Worm (Caenorhabditis elegans) whole organism, mixed stage, embryonic: Measurements from ENCODE around the gene exc-1.
A peak's percentile ranks its signal among the peaks of the same experiment; 100 is the strongest.

Experiments
- M03D4.4 ChIP-seq: sonication (generic microtip); optimal IDR thresholded peaks from 2 replicates; lab custom pipeline; 2017; ENCODE audit warnings: mild to moderate bottlenecking, missing genetic modification characterization, missing compliant biosample characterization
- bed-3 ChIP-seq: fragments of 200-800 bp; sonication (Bioruptor generic); optimal IDR thresholded peaks from 3 replicates; lab custom pipeline; 2018; ENCODE audit warnings: mild to moderate bottlenecking, missing genetic modification characterization, moderate library complexity, missing compliant biosample characterization
- ceh-39 ChIP-seq: fragments of 150-350 bp; optimal IDR thresholded peaks from 2 replicates; lab custom pipeline; 2014; ENCODE audit warnings: missing biosample characterization, missing genetic modification characterization
- ceh-83 ChIP-seq: fragments of 200-800 bp; sonication (Bioruptor generic); optimal IDR thresholded peaks from 2 replicates; lab custom pipeline; 2018; ENCODE audit warnings: mild to moderate bottlenecking, missing genetic modification characterization, missing compliant biosample characterization
- ces-1 ChIP-seq: fragments of 150-350 bp; optimal IDR thresholded peaks from 2 replicates; lab custom pipeline; 2014; ENCODE audit warnings: missing biosample characterization, missing genetic modification reagents, missing genetic modification characterization
- cnd-1 ChIP-seq: fragments of 200-800 bp; sonication (Bioruptor generic); optimal IDR thresholded peaks from 2 replicates; lab custom pipeline; 2018; ENCODE audit warnings: mild to moderate bottlenecking, missing genetic modification characterization, missing compliant biosample characterization
- drap-1 ChIP-seq: fragments of 200-800 bp; sonication (Bioruptor generic); optimal IDR thresholded peaks from 3 replicates; lab custom pipeline; 2018; ENCODE audit warnings: mild to moderate bottlenecking, missing genetic modification characterization, missing compliant biosample characterization
- elt-1 ChIP-seq: sonication (generic microtip); optimal IDR thresholded peaks from 2 replicates; lab custom pipeline; 2017; ENCODE audit warnings: missing genetic modification characterization, mild to moderate bottlenecking, missing compliant biosample characterization, antibody characterized with exemption, moderate library complexity, borderline replicate concordance; ENCODE audit not compliant: insufficient read depth
- elt-3 ChIP-seq: fragments of 150-350 bp; optimal IDR thresholded peaks from 2 replicates; lab custom pipeline; 2014; ENCODE audit warnings: missing biosample characterization, missing genetic modification characterization
- ham-2 ChIP-seq: fragments of 200-800 bp; sonication (Bioruptor generic); optimal IDR thresholded peaks from 2 replicates; lab custom pipeline; 2018; ENCODE audit warnings: mild to moderate bottlenecking, missing genetic modification characterization, missing compliant biosample characterization
- hlh-1 ChIP-seq: fragments of 150-350 bp; optimal IDR thresholded peaks from 2 replicates; lab custom pipeline; 2014; ENCODE audit warnings: missing biosample characterization, missing genetic modification reagents, missing genetic modification characterization
- lin-13 ChIP-seq: fragments of 150-350 bp; optimal IDR thresholded peaks from 2 replicates; lab custom pipeline; 2014; ENCODE audit warnings: missing biosample characterization, missing genetic modification characterization
- lsy-2 ChIP-seq: fragments of 150-350 bp; optimal IDR thresholded peaks from 2 replicates; lab custom pipeline; 2014; ENCODE audit warnings: missing biosample characterization, missing genetic modification characterization
- mab-5 ChIP-seq: fragments of 150-350 bp; optimal IDR thresholded peaks from 2 replicates; lab custom pipeline; 2014; ENCODE audit warnings: missing biosample characterization, missing genetic modification characterization
- mep-1 ChIP-seq: fragments of 150-350 bp; optimal IDR thresholded peaks from 2 replicates; lab custom pipeline; 2017; ENCODE audit warnings: missing biosample characterization, missing genetic modification reagents, missing genetic modification characterization, inconsistent platforms
- mls-2 ChIP-seq: sonication (generic microtip); optimal IDR thresholded peaks from 2 replicates; lab custom pipeline; 2016; ENCODE audit warnings: mild to moderate bottlenecking, missing genetic modification characterization, moderate library complexity, missing compliant biosample characterization
- nhr-12 ChIP-seq: fragments of 150-350 bp; optimal IDR thresholded peaks from 2 replicates; lab custom pipeline; 2014; ENCODE audit warnings: missing biosample characterization, missing genetic modification characterization
- nhr-2 ChIP-seq: fragments of 150-350 bp; optimal IDR thresholded peaks from 2 replicates; lab custom pipeline; 2014; ENCODE audit warnings: missing biosample characterization, missing genetic modification characterization
- nhr-237 ChIP-seq: fragments of 150-350 bp; optimal IDR thresholded peaks from 2 replicates; lab custom pipeline; 2014; ENCODE audit warnings: missing biosample characterization, missing genetic modification characterization
- nhr-28 ChIP-seq: fragments of 150-350 bp; optimal IDR thresholded peaks from 2 replicates; lab custom pipeline; 2014; ENCODE audit warnings: missing biosample characterization, missing genetic modification characterization
- pha-4 ChIP-seq: fragments of 150-350 bp; optimal IDR thresholded peaks from 2 replicates; lab custom pipeline; 2018; ENCODE audit warnings: missing biosample characterization, missing genetic modification reagents, missing genetic modification characterization
- sem-2 ChIP-seq: fragments of 200-800 bp; sonication (Bioruptor generic); optimal IDR thresholded peaks from 2 replicates; lab custom pipeline; 2018; ENCODE audit warnings: mild to moderate bottlenecking, missing genetic modification characterization, missing compliant biosample characterization
- snpc-4 ChIP-seq: fragments of 150-350 bp; optimal IDR thresholded peaks from 2 replicates; lab custom pipeline; 2014; ENCODE audit warnings: missing biosample characterization, missing genetic modification characterization
- sptf-1 ChIP-seq: sonication (generic microtip); optimal IDR thresholded peaks from 2 replicates; lab custom pipeline; 2017; ENCODE audit warnings: mild to moderate bottlenecking, missing genetic modification characterization, moderate library complexity, missing compliant biosample characterization
- tbx-8 ChIP-seq: fragments of 200-800 bp; sonication (Bioruptor generic); optimal IDR thresholded peaks from 2 replicates; lab custom pipeline; 2018; ENCODE audit warnings: mild to moderate bottlenecking, missing genetic modification characterization, moderate library complexity, missing compliant biosample characterization
- unc-120 ChIP-seq: sonication (generic microtip); optimal IDR thresholded peaks from 2 replicates; lab custom pipeline; 2017; ENCODE audit warnings: missing genetic modification characterization, missing compliant biosample characterization; ENCODE audit not compliant: poor library complexity, severe bottlenecking
- zip-8 ChIP-seq: fragments of 150-350 bp; optimal IDR thresholded peaks from 2 replicates; lab custom pipeline; 2014; ENCODE audit warnings: missing biosample characterization, missing genetic modification characterization
- ztf-11 ChIP-seq: fragments of 150-350 bp; optimal IDR thresholded peaks from 2 replicates; lab custom pipeline; 2014; ENCODE audit warnings: missing biosample characterization, missing genetic modification characterization

Gene exc-1

ce11 chrX:15493322-15493721, 16.1 kb upstream of the exc-1 start, which contains the start of gene gob-1:
Gene gob-1, plus strand, starts transcription at chrX:15493602.
- no peak for TF ChIP-seq tbx-8 (GFP tag; lab: Kevin White, UChicago)
- TF ChIP-seq nhr-28 (tag; lab: Kevin White, UChicago), result no peak
- no peak for TF ChIP-seq ces-1 (GFP tag; lab: Kevin White, UChicago)
- TF ChIP-seq lin-13 (tag; lab: Kevin White, UChicago), result no peak
- no peak for TF ChIP-seq elt-1
- no peak for TF ChIP-seq cnd-1
- no peak for TF ChIP-seq elt-3 (tag; lab: Kevin White, UChicago)
- TF ChIP-seq, all 35 proteins: peak for 0

ce11 chrX:15492759-15493158, 15.6 kb upstream of the exc-1 start:
- no peak for TF ChIP-seq hlh-1 (tag; lab: Kevin White, UChicago)
- peak; percentile 19 for TF ChIP-seq ztf-11 (tag; lab: Kevin White, UChicago)
- TF ChIP-seq nhr-237, result peak; percentile 10
- peak; percentile 15 for TF ChIP-seq cnd-1
- peak; percentile 51 for TF ChIP-seq drap-1
- peak; percentile 64 for TF ChIP-seq mls-2
- TF ChIP-seq ham-2 (GFP tag; lab: Kevin White, UChicago), result no peak
- TF ChIP-seq ces-1 (GFP tag; lab: Kevin White, UChicago), result peak; percentile 3
- TF ChIP-seq zip-8 (tag; lab: Kevin White, UChicago), result no peak
- no peak for TF ChIP-seq snpc-4 (tag; lab: Kevin White, UChicago)
- peak; percentile 56 for TF ChIP-seq pha-4
- peak; percentile 81 for TF ChIP-seq lin-13 (tag; lab: Kevin White, UChicago)
- no peak for TF ChIP-seq elt-3 (tag; lab: Kevin White, UChicago)
- TF ChIP-seq lsy-2 (tag; lab: Kevin White, UChicago), result peak; percentile 60
- TF ChIP-seq M03D4.4 (tag; lab: Kevin White, UChicago), result peak; percentile 67
- peak; percentile 70 for TF ChIP-seq sptf-1 (tag; lab: Kevin White, UChicago)
- TF ChIP-seq mep-1 (tag; lab: Kevin White, UChicago), result peak; percentile 71
- TF ChIP-seq, all 35 proteins: peak for 12

DNA sequence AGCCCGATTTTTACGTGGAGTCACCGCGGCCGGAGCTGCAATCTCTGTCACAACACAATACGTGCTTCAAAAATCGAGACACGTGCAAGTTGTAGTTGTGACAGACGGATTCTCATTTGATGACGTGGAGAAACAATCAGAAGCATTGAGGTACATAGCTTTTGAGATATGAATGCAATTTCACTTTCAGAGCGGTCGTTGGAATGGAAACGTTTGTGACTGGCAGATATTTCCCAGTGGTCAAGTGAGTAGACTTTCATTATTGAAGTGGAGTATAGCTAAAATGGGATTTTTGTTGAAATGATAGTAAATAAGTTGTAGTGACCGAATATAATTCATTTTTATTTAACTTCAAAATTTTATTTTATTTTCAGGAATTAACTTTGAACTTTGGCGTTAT, 13.9 kb upstream of the exc-1 start:
- TF ChIP-seq lin-13 (tag; lab: Kevin White, UChicago) (no peak), nhr-2 (tag; lab: Kevin White, UChicago) (no peak), nhr-12 (no peak), mls-2 (no peak), hlh-1 (tag; lab: Kevin White, UChicago) (no peak), sem-2 (GFP tag; lab: Kevin White, UChicago) (no peak)

ce11 chrX:15487806-15488205, 10.6 kb upstream of the exc-1 start, which contains the start of gene H13N06.2:
Gene H13N06.2, plus strand, starts transcription at chrX:15488106.
- TF ChIP-seq cnd-1, result no peak
- no peak for TF ChIP-seq tbx-8 (GFP tag; lab: Kevin White, UChicago)
- TF ChIP-seq lsy-2 (tag; lab: Kevin White, UChicago), result no peak
- no peak for TF ChIP-seq ces-1 (GFP tag; lab: Kevin White, UChicago)
- no peak for TF ChIP-seq sptf-1 (tag; lab: Kevin White, UChicago)
- no peak for TF ChIP-seq snpc-4 (tag; lab: Kevin White, UChicago)
- TF ChIP-seq hlh-1 (tag; lab: Kevin White, UChicago), result no peak
- no peak for TF ChIP-seq ztf-11 (tag; lab: Kevin White, UChicago)
- TF ChIP-seq, all 35 proteins: peak for 0

DNA sequence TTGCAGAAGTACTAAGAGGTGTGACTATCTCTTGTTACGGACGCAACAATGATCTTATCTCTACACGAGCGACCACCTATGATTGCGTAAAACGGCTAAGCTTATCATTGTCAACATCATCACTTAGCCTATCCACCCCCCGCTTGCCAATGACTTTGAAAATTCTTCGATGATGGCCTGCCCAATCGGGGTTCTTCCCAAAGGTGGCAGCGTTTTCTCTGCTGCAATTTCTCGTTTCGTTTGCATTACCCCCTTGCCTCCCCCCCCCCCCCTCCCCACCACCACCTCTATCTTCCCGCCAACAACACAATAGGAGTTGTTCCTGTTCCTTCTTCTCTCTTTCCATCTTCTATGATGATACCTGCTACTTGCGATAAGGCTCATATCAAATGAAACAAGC, 10.0 kb upstream of the exc-1 start:
- TF ChIP-seq pha-4 (no peak), hlh-1 (tag; lab: Kevin White, UChicago) (no peak), drap-1 (no peak), ceh-83 (GFP tag; lab: Kevin White, UChicago) (no peak), unc-120 (no peak), lsy-2 (tag; lab: Kevin White, UChicago) (no peak), ces-1 (GFP tag; lab: Kevin White, UChicago) (no peak), elt-3 (tag; lab: Kevin White, UChicago) (no peak), sptf-1 (tag; lab: Kevin White, UChicago) (no peak), mab-5 (no peak), nhr-28 (tag; lab: Kevin White, UChicago) (no peak), ceh-39 (tag; lab: Kevin White, UChicago) (no peak), M03D4.4 (tag; lab: Kevin White, UChicago) (no peak), lin-13 (tag; lab: Kevin White, UChicago) (no peak), sem-2 (GFP tag; lab: Kevin White, UChicago) (no peak), ham-2 (GFP tag; lab: Kevin White, UChicago) (peak; percentile 82), elt-1 (peak; percentile 80)
- TF ChIP-seq, all 35 proteins: peak for 2

DNA sequence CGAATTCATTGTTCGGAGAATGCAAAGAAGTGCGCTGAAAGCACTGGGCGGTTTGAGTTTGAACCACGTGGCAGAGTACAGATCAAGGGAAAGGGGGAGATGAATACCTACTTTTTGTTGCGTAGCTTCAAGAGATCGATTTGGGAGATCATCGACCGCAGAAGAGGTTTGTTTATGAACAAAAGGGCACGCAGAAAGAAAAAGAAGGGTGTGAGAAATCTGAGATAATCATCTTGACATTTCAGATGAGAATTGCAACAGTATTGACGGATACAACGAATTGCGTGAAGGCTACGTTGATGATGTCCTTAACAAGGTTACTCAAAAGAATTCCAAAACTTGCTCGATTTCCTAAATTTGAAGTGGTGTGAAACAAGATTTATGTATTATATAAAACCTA, 8.1 kb upstream of the exc-1 start:
- TF ChIP-seq bed-3 (GFP tag; lab: Kevin White, UChicago), result no peak
- TF ChIP-seq elt-1, result peak; percentile 34
